Worm (Caenorhabditis elegans) whole organism, mixed stage, embryonic: ENCODE measurements around the gene pri-1.
A peak's percentile ranks its signal among the peaks of the same experiment; 100 is the strongest.

ENCODE experiments used
- ces-1 ChIP-seq: fragments of 150-350 bp; optimal IDR thresholded peaks from 2 replicates; lab custom pipeline; 2014; ENCODE audit warnings: missing biosample characterization, missing genetic modification reagents, missing genetic modification characterization
- elt-1 ChIP-seq: sonication (generic microtip); optimal IDR thresholded peaks from 2 replicates; lab custom pipeline; 2017; ENCODE audit warnings: missing genetic modification characterization, mild to moderate bottlenecking, missing compliant biosample characterization, antibody characterized with exemption, moderate library complexity, borderline replicate concordance; ENCODE audit not compliant: insufficient read depth
- lin-13 ChIP-seq: fragments of 150-350 bp; optimal IDR thresholded peaks from 2 replicates; lab custom pipeline; 2014; ENCODE audit warnings: missing biosample characterization, missing genetic modification characterization
- pha-4 ChIP-seq: fragments of 150-350 bp; optimal IDR thresholded peaks from 2 replicates; lab custom pipeline; 2018; ENCODE audit warnings: missing biosample characterization, missing genetic modification reagents, missing genetic modification characterization
- unc-39 ChIP-seq: fragments of 150-350 bp; optimal IDR thresholded peaks from 2 replicates; lab custom pipeline; 2014; ENCODE audit warnings: missing biosample characterization, missing genetic modification characterization
- unc-62 ChIP-seq: fragments of 150-350 bp; optimal IDR thresholded peaks from 2 replicates; lab custom pipeline; 2014; ENCODE audit warnings: missing biosample characterization, missing genetic modification reagents, missing genetic modification characterization

DNA sequence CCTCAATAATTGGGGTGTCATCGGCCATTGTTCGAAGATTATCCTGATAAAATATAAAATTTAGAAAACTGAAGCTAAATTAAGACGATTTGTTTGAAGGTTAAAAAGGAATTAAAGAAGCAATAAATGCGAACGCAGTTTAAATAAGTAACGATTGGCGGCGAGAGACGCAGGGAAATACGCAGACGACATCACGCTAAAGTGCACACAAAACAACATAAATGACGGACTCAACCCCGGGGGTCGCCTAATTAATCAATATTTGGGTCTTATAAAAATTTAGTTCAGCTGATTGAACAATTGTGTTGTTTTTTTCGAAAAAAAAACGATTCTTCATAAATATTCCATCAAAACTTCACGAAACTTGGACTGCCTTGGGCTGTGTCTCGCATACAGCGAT lies 2.3 kb upstream of the pri-1 start, which contains the start of gene hcp-3:
- no peak for TF ChIP-seq unc-39 (tag; lab: Kevin White, UChicago)
- TF ChIP-seq pha-4 (tag; lab: Kevin White, UChicago) = no peak
- TF ChIP-seq ces-1 (GFP tag; lab: Kevin White, UChicago) = peak; percentile 68
- no peak for TF ChIP-seq elt-1
- TF ChIP-seq lin-13 (tag; lab: Kevin White, UChicago) = peak; percentile 44
- no peak for TF ChIP-seq unc-62 (GFP tag; lab: Kevin White, UChicago)
